Worm (Caenorhabditis elegans) whole organism, L4 larva: ENCODE data around the gene T05B4.9.

Experiments
- F26F4.8 ChIP-seq: fragments of 200-800 bp; sonication (Bioruptor generic); conservative IDR thresholded peaks from 2 replicates; pipeline ENCODE4 v1.3.6; 2022; ENCODE audit warnings: missing genetic modification characterization, missing compliant biosample characterization
- Y105C5A.15 ChIP-seq: fragments of 200-800 bp; sonication (Bioruptor generic); IDR thresholded peaks from 2 replicates; pipeline ENCODE4 v1.3.6; 2022; ENCODE audit warnings: missing genetic modification characterization, missing compliant biosample characterization
- ZK337.2 ChIP-seq: fragments of 200-800 bp; sonication (Bioruptor generic); IDR thresholded peaks from 2 replicates; pipeline ENCODE4 v1.3.6; 2022; ENCODE audit warnings: missing genetic modification reagents, missing genetic modification characterization, missing compliant biosample characterization
- ZK546.5 ChIP-seq, 2 experiments: sonication (generic microtip); optimal IDR thresholded peaks; 2 replicates each; lab custom pipeline; 2017; ENCODE audit warnings: missing biosample characterization in 2 of 2, missing genetic modification characterization in 2 of 2
- ama-1 ChIP-seq: fragments of 150-350 bp; optimal IDR thresholded peaks from 2 replicates; lab custom pipeline; 2014; ENCODE audit warnings: inconsistent platforms, mixed read lengths
- ceh-62 ChIP-seq: sonication (generic microtip); optimal IDR thresholded peaks from 2 replicates; lab custom pipeline; 2017; ENCODE audit warnings: missing biosample characterization, missing genetic modification characterization
- daf-12 ChIP-seq: fragments of 150-350 bp; optimal IDR thresholded peaks from 2 replicates; lab custom pipeline; 2014; ENCODE audit warnings: missing biosample characterization, missing genetic modification reagents, missing genetic modification characterization
- daf-16 ChIP-seq, 3 experiments: sonication (generic microtip); optimal IDR thresholded peaks; 2 replicates each; lab custom pipeline; 2016 to 2017; ENCODE audit warnings: missing genetic modification characterization in 3 of 3, missing genetic modification reagents in 3 of 3, mild to moderate bottlenecking in 2 of 3, missing compliant biosample characterization in 2 of 3, missing biosample characterization in 1 of 3, moderate library complexity in 1 of 3
- daf-19 ChIP-seq: fragments of 200-800 bp; sonication (Bioruptor generic); conservative IDR thresholded peaks from 2 replicates; pipeline ENCODE4 v1.3.6; 2022; ENCODE audit warnings: missing genetic modification characterization, missing compliant biosample characterization
- dmd-8 ChIP-seq: fragments of 200-800 bp; sonication (Bioruptor generic); IDR thresholded peaks from 2 replicates; pipeline ENCODE4 v1.3.6; 2022; ENCODE audit warnings: missing genetic modification characterization, missing compliant biosample characterization
- dmd-9 ChIP-seq: fragments of 200-800 bp; sonication (Bioruptor generic); IDR thresholded peaks from 2 replicates; pipeline ENCODE4 v1.3.6; 2022; ENCODE audit warnings: missing genetic modification reagents, missing genetic modification characterization, missing compliant biosample characterization
- egl-27 ChIP-seq: sonication (generic microtip); optimal IDR thresholded peaks from 3 replicates; lab custom pipeline; 2017; ENCODE audit warnings: missing biosample characterization, missing genetic modification reagents, missing genetic modification characterization
- egl-43 ChIP-seq: fragments of 200-800 bp; sonication (Bioruptor generic); IDR thresholded peaks from 2 replicates; pipeline ENCODE4 v1.3.6; 2022; ENCODE audit warnings: missing genetic modification reagents, missing genetic modification characterization, missing compliant biosample characterization
- hif-1 ChIP-seq, 2 experiments: sonication (generic microtip); optimal IDR thresholded peaks; 2 replicates each; lab custom pipeline; 2016 to 2017; ENCODE audit warnings: missing compliant biosample characterization in 2 of 2, missing genetic modification characterization in 2 of 2, missing genetic modification reagents in 2 of 2, missing genotype in 2 of 2, mild to moderate bottlenecking in 1 of 2
- lim-7 ChIP-seq: fragments of 200-800 bp; sonication (Bioruptor generic); IDR thresholded peaks from 2 replicates; pipeline ENCODE4 v1.3.6; 2022; ENCODE audit warnings: missing genetic modification characterization, missing compliant biosample characterization
- lin-1 ChIP-seq: fragments of 200-800 bp; sonication (Bioruptor generic); IDR thresholded peaks from 2 replicates; pipeline ENCODE4 v1.3.6; 2022; ENCODE audit warnings: missing genetic modification reagents, missing genetic modification characterization, missing compliant biosample characterization
- lin-15B ChIP-seq: fragments of 150-350 bp; sonication (generic microtip); optimal IDR thresholded peaks from 3 replicates; lab custom pipeline; 2014; ENCODE audit warnings: missing biosample characterization, missing genetic modification characterization
- mdt-29 ChIP-seq: fragments of 200-800 bp; sonication (Bioruptor generic); IDR thresholded peaks from 2 replicates; pipeline ENCODE4 v1.3.6; 2022; ENCODE audit warnings: missing genetic modification reagents, missing genetic modification characterization, missing compliant biosample characterization
- mep-1 ChIP-seq: fragments of 150-350 bp; sonication (generic microtip); optimal IDR thresholded peaks from 3 replicates; lab custom pipeline; 2014; ENCODE audit warnings: missing biosample characterization, missing genetic modification characterization
- nhr-10 ChIP-seq: fragments of 150-350 bp; optimal IDR thresholded peaks from 2 replicates; lab custom pipeline; 2014; ENCODE audit warnings: missing biosample characterization, missing genetic modification characterization
- nhr-102 ChIP-seq: sonication (generic microtip); optimal IDR thresholded peaks from 2 replicates; lab custom pipeline; 2016; ENCODE audit warnings: mild to moderate bottlenecking, missing genetic modification characterization, moderate library complexity, missing compliant biosample characterization
- nhr-25 ChIP-seq: sonication (generic microtip); optimal IDR thresholded peaks from 2 replicates; lab custom pipeline; 2017; ENCODE audit warnings: missing genetic modification characterization, mild to moderate bottlenecking, missing compliant biosample characterization, antibody characterized with exemption, moderate library complexity, borderline replicate concordance; ENCODE audit not compliant: insufficient read depth
- nhr-76 ChIP-seq: fragments of 150-350 bp; optimal IDR thresholded peaks from 2 replicates; lab custom pipeline; 2014; ENCODE audit warnings: missing biosample characterization, missing genetic modification characterization
- nhr-77 ChIP-seq: fragments of 150-350 bp; optimal IDR thresholded peaks from 2 replicates; lab custom pipeline; 2014; ENCODE audit warnings: missing biosample characterization, missing genetic modification characterization
- pha-4 ChIP-seq, 2 experiments: fragments of 150-350 bp in 1 of 2; fragments of 200-800 bp in 1 of 2; sonication (Bioruptor generic) in 1 of 2; IDR thresholded peaks in 1 of 2; optimal IDR thresholded peaks in 1 of 2; 2 replicates each; pipeline versions ENCODE4 v1.3.6 to Lab custom; 2014 to 2022; ENCODE audit warnings: missing genetic modification characterization in 2 of 2, missing genetic modification reagents in 2 of 2, missing biosample characterization in 1 of 2, missing compliant biosample characterization in 1 of 2
- php-3 ChIP-seq: fragments of 200-800 bp; sonication (Bioruptor generic); IDR thresholded peaks from 2 replicates; pipeline ENCODE4 v1.3.6; 2022; ENCODE audit warnings: missing genetic modification reagents, missing genetic modification characterization, missing compliant biosample characterization
- pqm-1 ChIP-seq: sonication (generic microtip); optimal IDR thresholded peaks from 2 replicates; lab custom pipeline; 2017; ENCODE audit warnings: missing biosample characterization, missing genetic modification characterization
- skn-1 ChIP-seq: fragments of 150-350 bp; optimal IDR thresholded peaks from 2 replicates; lab custom pipeline; 2014; ENCODE audit warnings: missing biosample characterization, missing genetic modification characterization
- snpc-1.2 ChIP-seq: fragments of 200-800 bp; sonication (Bioruptor generic); IDR thresholded peaks from 2 replicates; pipeline ENCODE4 v1.3.6; 2022; ENCODE audit warnings: missing genetic modification reagents, missing genetic modification characterization, missing compliant biosample characterization
- tra-1 ChIP-seq: fragments of 200-800 bp; sonication (Bioruptor generic); IDR thresholded peaks from 2 replicates; pipeline ENCODE4 v1.3.6; 2022; ENCODE audit warnings: missing genetic modification reagents, missing genetic modification characterization, missing compliant biosample characterization
- unc-62 ChIP-seq, 3 experiments: fragments of 150-350 bp in 1 of 3; sonication (generic microtip); optimal IDR thresholded peaks in 2 of 3; peaks in 1 of 3; 1 replicate in 1 of 3; 2 replicates in 2 of 3; lab custom pipeline; 2014 to 2017; ENCODE audit warnings: missing biosample characterization in 3 of 3, missing genetic modification characterization in 3 of 3, missing genetic modification reagents in 3 of 3, missing genotype in 1 of 3
- zfp-2 ChIP-seq: sonication (generic microtip); optimal IDR thresholded peaks from 2 replicates; lab custom pipeline; 2016; ENCODE audit warnings: mild to moderate bottlenecking, missing genetic modification characterization, missing compliant biosample characterization
- zfp-3 ChIP-seq: fragments of 200-800 bp; sonication (Bioruptor generic); conservative IDR thresholded peaks from 2 replicates; pipeline ENCODE4 v1.3.6; 2022; ENCODE audit warnings: missing genetic modification reagents, missing genetic modification characterization, missing compliant biosample characterization
- zip-2 ChIP-seq: fragments of 150-350 bp; optimal IDR thresholded peaks from 2 replicates; lab custom pipeline; 2014; ENCODE audit warnings: missing biosample characterization, missing genetic modification characterization

T05B4.9 gene

ce11 chrV:4118332-4118731, at the start of gene T05B4.9:
TSS of gene T05B4.9 (minus strand) at chrV:4118432.
- TF ChIP-seq php-3 (no peak), Y105C5A.15 (GFP tag; lab: Robert Waterston, UW) (no peak), pha-4 (GFP tag; IDR thresholded peaks at IDR 0.05; lab: Robert Waterston, UW) (no peak), pha-4 (tag; optimal IDR thresholded peaks at IDR 0.05; lab: Kevin White, UChicago) (no peak), skn-1 (no peak), zfp-3 (no peak), lin-1 (GFP tag; lab: Robert Waterston, UW) (no peak), mdt-29 (GFP tag; lab: Robert Waterston, UW) (no peak), nhr-77 (no peak), tra-1 (GFP tag; lab: Robert Waterston, UW) (no peak), egl-43 (GFP tag; lab: Robert Waterston, UW) (no peak), lin-15B (tag; lab: Kevin White, UChicago) (no peak), egl-27 (no peak), zfp-2 (no peak)

ce11 chrV:4164504-4164959, 46.3 kb upstream of the T05B4.9 start, which contains the start of gene Y45G5AM.3:
TSS of gene Y45G5AM.3 (plus strand) at chrV:4164554.
- TF ChIP-seq daf-16 (GFP tag; optimal IDR thresholded peaks at IDR 0.05; lab: Kevin White, UChicago), result no peak
- TF ChIP-seq daf-16 (tag; optimal IDR thresholded peaks at IDR 0.05; lab: Kevin White, UChicago), result peak; percentile 30
- no peak for TF ChIP-seq mdt-29 (GFP tag; lab: Robert Waterston, UW)
- peak; percentile 96 for TF ChIP-seq zip-2 (tag; lab: Kevin White, UChicago)
- TF ChIP-seq dmd-8 (GFP tag; lab: Robert Waterston, UW), result no peak
- TF ChIP-seq daf-12 (tag; lab: Kevin White, UChicago), result no peak
- TF ChIP-seq pqm-1 (tag; lab: Kevin White, UChicago), result peak; percentile 7
- TF ChIP-seq hif-1 (tag; optimal IDR thresholded peaks at IDR 0.05; lab: Kevin White, UChicago), result peak in 1 of 2 experiments; percentile 21
- TF ChIP-seq pha-4 (GFP tag; IDR thresholded peaks at IDR 0.05; lab: Robert Waterston, UW), result no peak
- peak; percentile 8 for TF ChIP-seq pha-4 (tag; optimal IDR thresholded peaks at IDR 0.05; lab: Kevin White, UChicago)

ce11 chrV:4162922-4163321, 44.7 kb upstream of the T05B4.9 start, which contains the start of gene Y45G5AM.4:
TSS of gene Y45G5AM.4 (plus strand) at chrV:4163222.
- TF ChIP-seq ama-1 (lab: Kevin White, UChicago), result no peak
- no peak for TF ChIP-seq ZK337.2 (GFP tag; lab: Robert Waterston, UW)
- TF ChIP-seq nhr-76 (tag; lab: Kevin White, UChicago), result no peak
- TF ChIP-seq dmd-9 (GFP tag; lab: Robert Waterston, UW), result no peak
- no peak for TF ChIP-seq F26F4.8
- no peak for TF ChIP-seq zfp-3
- TF ChIP-seq ceh-62 (tag; lab: Kevin White, UChicago), result no peak
- TF ChIP-seq skn-1, result no peak
- no peak for TF ChIP-seq snpc-1.2 (GFP tag; lab: Robert Waterston, UW)
- TF ChIP-seq daf-12 (tag; lab: Kevin White, UChicago), result no peak
- TF ChIP-seq daf-19, result no peak
- no peak for TF ChIP-seq Y105C5A.15 (GFP tag; lab: Robert Waterston, UW)
- no peak for TF ChIP-seq nhr-25 (tag; lab: Kevin White, UChicago)
- TF ChIP-seq nhr-10 (tag; lab: Kevin White, UChicago), result no peak
- no peak for TF ChIP-seq lim-7
- no peak for TF ChIP-seq mep-1 (tag; lab: Kevin White, UChicago)
- TF ChIP-seq dmd-8 (GFP tag; lab: Robert Waterston, UW), result no peak
- TF ChIP-seq nhr-102 (tag; lab: Kevin White, UChicago), result no peak
- TF ChIP-seq php-3, result no peak

ce11 chrV:4160086-4160485, 41.9 kb upstream of the T05B4.9 start, which contains the start of gene Y45G5AM.5:
TSS of gene Y45G5AM.5 (plus strand) at chrV:4160386.
- TF ChIP-seq unc-62 (GFP tag; optimal IDR thresholded peaks at IDR 0.05 in 1 of 2; lab: Kevin White, UChicago) (peak in 1 of 2 experiments; percentile 27), unc-62 (tag; optimal IDR thresholded peaks at IDR 0.05; lab: Kevin White, UChicago) (no peak), snpc-1.2 (GFP tag; lab: Robert Waterston, UW) (no peak), ZK546.5 (tag; optimal IDR thresholded peaks at IDR 0.05; lab: Kevin White, UChicago) (no peak)
